Worm (Caenorhabditis elegans): ENCODE results near the gene rsp-1.

The rsp-1 gene

DNA sequence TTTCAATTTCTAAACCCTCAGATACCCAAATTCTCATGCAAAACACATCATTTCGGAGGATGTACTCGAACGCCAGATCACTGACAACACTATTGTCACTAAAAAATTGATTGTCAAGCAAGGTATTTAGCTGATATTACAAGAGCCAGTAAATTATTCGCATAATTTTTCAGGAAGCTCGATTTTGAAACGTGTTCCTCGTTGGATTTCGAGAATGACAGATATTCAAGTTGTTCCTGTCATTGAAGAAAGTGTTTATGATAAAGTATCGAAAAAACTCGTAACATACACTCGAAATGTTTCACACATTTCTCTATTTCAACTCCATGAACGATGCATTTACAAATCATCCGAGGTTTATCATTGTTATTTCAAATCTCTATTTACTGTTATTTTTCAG, 42.6 kb downstream of the rsp-1 start:
- no peak for TF ChIP-seq efl-1 (optimal IDR thresholded peaks at IDR 0.05)
- TF ChIP-seq efl-1 (GFP tag; optimal IDR thresholded peaks at IDR 0.05 in 1 of 2): peak in 1 of 2 experiments; percentile 93
- no peak for TF ChIP-seq nhr-11 (tag; optimal IDR thresholded peaks at IDR 0.05)

DNA sequence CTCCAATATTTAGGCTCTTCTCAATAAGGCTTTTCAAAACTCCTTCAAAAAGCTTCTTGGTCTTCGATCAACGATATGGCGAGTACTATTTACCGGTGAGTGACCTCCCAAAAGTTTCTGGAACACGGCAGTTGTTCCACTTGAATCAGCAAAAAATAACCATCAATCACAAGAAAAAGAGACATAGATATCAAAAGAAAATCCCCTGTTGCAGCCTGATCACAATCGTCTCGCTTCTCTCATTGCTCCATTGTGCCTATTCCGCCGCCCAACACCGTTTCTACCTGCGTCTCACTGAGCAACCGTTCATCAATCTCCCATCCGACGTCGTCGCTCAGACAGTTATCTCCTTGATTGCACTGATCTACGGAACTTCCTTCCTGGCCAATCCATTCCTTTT, 43.6 kb downstream of the rsp-1 start, which contains the start of gene emc-5:
Gene emc-5 (plus strand): TSS at position 14 of the 400 bp plus-strand sequence.
- TF ChIP-seq lin-14 (GFP tag; optimal IDR thresholded peaks at IDR 0.05): peak; percentile 45
- peak; percentile 73 for TF ChIP-seq lin-39 (tag; optimal IDR thresholded peaks at IDR 0.05)
- TF ChIP-seq lin-13 (GFP tag; optimal IDR thresholded peaks at IDR 0.05): no peak
- peak; percentile 47 for TF ChIP-seq nhr-71 (tag; optimal IDR thresholded peaks at IDR 0.05)
- no peak for TF ChIP-seq C34B4.2 (tag; optimal IDR thresholded peaks at IDR 0.05)
- TF ChIP-seq jun-1 (tag; optimal IDR thresholded peaks at IDR 0.05): no peak
- TF ChIP-seq nhr-11 (tag; optimal IDR thresholded peaks at IDR 0.05): no peak
- TF ChIP-seq rnt-1 (tag; optimal IDR thresholded peaks at IDR 0.05): peak; percentile 75
- TF ChIP-seq efl-1 (optimal IDR thresholded peaks at IDR 0.05): peak; percentile 3 to 15
- no peak for TF ChIP-seq efl-1 (GFP tag; optimal IDR thresholded peaks at IDR 0.05 in 1 of 2)
- TF ChIP-seq lir-3 (tag; optimal IDR thresholded peaks at IDR 0.05; ENCODE audit: poor library complexity): peak; percentile 14
- TF ChIP-seq mab-9 (GFP tag; IDR thresholded peaks at IDR 0.05): no peak
- TF ChIP-seq nhr-19 (GFP tag; conservative IDR thresholded peaks at IDR 0.05): peak; percentile 31
- no peak for TF ChIP-seq hpl-2 (GFP tag; optimal IDR thresholded peaks at IDR 0.05)
- no peak for TF ChIP-seq nhr-84 (tag; optimal IDR thresholded peaks at IDR 0.05)
- TF ChIP-seq lsy-2 (tag; optimal IDR thresholded peaks at IDR 0.05): peak in 1 of 2 experiments; percentile 42

DNA sequence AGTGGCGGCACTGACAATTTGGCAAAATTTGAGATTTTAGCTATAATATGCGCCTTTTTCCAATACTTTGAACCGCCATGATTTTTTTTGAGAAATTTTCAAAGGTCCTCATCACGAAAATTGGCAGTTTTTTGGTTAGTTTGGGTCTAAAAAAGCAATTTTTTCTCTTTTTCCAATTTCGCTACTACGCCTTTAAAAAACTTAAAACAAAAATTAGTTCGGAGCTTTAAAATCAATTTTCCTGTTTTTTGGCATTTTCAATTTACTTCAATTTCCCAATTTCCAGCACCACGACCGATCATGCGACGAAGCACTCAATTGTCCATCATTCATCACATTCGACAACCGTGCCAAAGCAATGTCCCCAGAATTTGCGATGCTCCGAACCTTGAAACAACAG, 44.2 kb downstream of the rsp-1 start, which contains the start of gene B0334.5:
Gene B0334.5 (plus strand): TSS at position 301 of the 400 bp plus-strand sequence.
- TF ChIP-seq nhr-28 (tag; optimal IDR thresholded peaks at IDR 0.05) (no peak), ceh-90 (tag; optimal IDR thresholded peaks at IDR 0.05) (no peak), sup-37 (GFP tag; optimal IDR thresholded peaks at IDR 0.05) (no peak), nhr-71 (tag; optimal IDR thresholded peaks at IDR 0.05) (no peak), mab-9 (GFP tag; IDR thresholded peaks at IDR 0.05) (no peak), nhr-77 (tag; optimal IDR thresholded peaks at IDR 0.05) (no peak), blmp-1 (tag; optimal IDR thresholded peaks at IDR 0.05) (no peak), nhr-84 (tag; optimal IDR thresholded peaks at IDR 0.05) (no peak), lin-14 (GFP tag; optimal IDR thresholded peaks at IDR 0.05) (no peak), fkh-10 (GFP tag; optimal IDR thresholded peaks at IDR 0.05) (no peak), ets-5 (GFP tag; IDR thresholded peaks at IDR 0.05) (no peak)

DNA sequence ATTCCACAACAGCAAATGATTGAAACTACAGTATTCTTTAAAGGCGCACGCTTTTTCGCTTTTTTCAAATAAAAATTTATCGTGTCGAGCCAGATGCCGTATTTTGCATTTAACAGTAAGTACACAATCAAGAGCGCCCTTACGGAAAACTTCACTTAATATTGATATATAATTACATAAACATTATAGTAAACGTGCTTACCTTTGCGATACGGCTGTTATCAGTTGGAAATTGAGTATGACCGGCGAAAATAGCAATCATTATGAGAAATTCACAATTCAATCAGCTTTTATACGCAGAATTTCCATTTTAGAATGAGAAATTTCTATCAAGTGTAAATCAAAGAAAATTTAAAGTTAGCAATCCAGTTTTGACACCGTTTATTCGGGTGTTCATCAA, 47.0 kb downstream of the rsp-1 start, which contains the start of gene B0334.20:
Gene B0334.20 (minus strand): TSS at position 262 of the 400 bp plus-strand sequence.
- TF ChIP-seq efl-3 (GFP tag; optimal IDR thresholded peaks at IDR 0.05): no peak
- TF ChIP-seq elt-2 (tag; optimal IDR thresholded peaks at IDR 0.05): no peak
- no peak for TF ChIP-seq vab-15 (tag; optimal IDR thresholded peaks at IDR 0.05)
- no peak for TF ChIP-seq lin-14 (GFP tag; optimal IDR thresholded peaks at IDR 0.05)
- TF ChIP-seq zip-4 (GFP tag; optimal IDR thresholded peaks at IDR 0.05): no peak
- TF ChIP-seq mef-2 (tag; optimal IDR thresholded peaks at IDR 0.05): no peak
- TF ChIP-seq ceh-90 (tag; optimal IDR thresholded peaks at IDR 0.05): no peak
- no peak for TF ChIP-seq unc-130 (tag; optimal IDR thresholded peaks at IDR 0.05)
- no peak for TF ChIP-seq ets-5 (GFP tag; IDR thresholded peaks at IDR 0.05)
- TF ChIP-seq sup-37 (GFP tag; optimal IDR thresholded peaks at IDR 0.05): no peak
- TF ChIP-seq alr-1 (tag; optimal IDR thresholded peaks at IDR 0.05; ENCODE audit: borderline replicate concordance): no peak

DNA sequence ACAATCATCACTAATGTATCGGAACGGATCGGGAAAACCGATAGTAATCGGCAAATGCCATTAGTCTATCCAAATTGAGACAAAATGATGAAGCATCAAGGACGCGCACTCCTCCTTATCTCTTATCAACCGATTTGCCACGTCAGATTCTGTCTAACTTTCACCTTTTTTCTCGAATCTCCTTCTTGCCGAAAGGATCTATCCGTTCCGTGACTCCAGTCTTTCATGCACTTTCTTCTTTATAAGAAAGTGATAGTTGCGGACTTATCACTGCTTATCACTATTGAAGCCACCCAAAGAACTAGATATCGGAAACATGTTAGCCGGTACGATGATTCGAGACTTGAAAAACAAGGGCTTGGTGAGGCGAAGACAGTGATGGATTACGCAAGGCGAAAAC, 48.8 kb downstream of the rsp-1 start:
- peak; percentile 7 for TF ChIP-seq nhr-20 (tag; optimal IDR thresholded peaks at IDR 0.05)
- TF ChIP-seq ztf-4 (tag; optimal IDR thresholded peaks at IDR 0.05): no peak
- TF ChIP-seq swsn-7 (tag; optimal IDR thresholded peaks at IDR 0.05): no peak
- TF ChIP-seq mdl-1 (tag; optimal IDR thresholded peaks at IDR 0.05): no peak
- TF ChIP-seq blmp-1 (tag; optimal IDR thresholded peaks at IDR 0.05): peak; percentile 100
- TF ChIP-seq nhr-84 (tag; optimal IDR thresholded peaks at IDR 0.05): no peak
- TF ChIP-seq lir-3 (tag; optimal IDR thresholded peaks at IDR 0.05; ENCODE audit: poor library complexity): no peak
- TF ChIP-seq C34B4.2 (tag; optimal IDR thresholded peaks at IDR 0.05): no peak
- TF ChIP-seq ceh-8 (GFP tag; optimal IDR thresholded peaks at IDR 0.05): no peak
- no peak for TF ChIP-seq hpl-2 (GFP tag; optimal IDR thresholded peaks at IDR 0.05)
- no peak for TF ChIP-seq ama-1 (optimal IDR thresholded peaks at IDR 0.05)
- TF ChIP-seq elt-3 (tag; optimal IDR thresholded peaks at IDR 0.05): peak; percentile 28 to 96 (median 84)
- no peak for TF ChIP-seq C04F5.9 (tag; optimal IDR thresholded peaks at IDR 0.05)
- no peak for TF ChIP-seq nhr-71 (tag; optimal IDR thresholded peaks at IDR 0.05)
- no peak for TF ChIP-seq mef-2 (tag; optimal IDR thresholded peaks at IDR 0.05)
